Worm (Caenorhabditis elegans): ENCODE results near the gene ZK370.4.

ZK370.4 gene

DNA sequence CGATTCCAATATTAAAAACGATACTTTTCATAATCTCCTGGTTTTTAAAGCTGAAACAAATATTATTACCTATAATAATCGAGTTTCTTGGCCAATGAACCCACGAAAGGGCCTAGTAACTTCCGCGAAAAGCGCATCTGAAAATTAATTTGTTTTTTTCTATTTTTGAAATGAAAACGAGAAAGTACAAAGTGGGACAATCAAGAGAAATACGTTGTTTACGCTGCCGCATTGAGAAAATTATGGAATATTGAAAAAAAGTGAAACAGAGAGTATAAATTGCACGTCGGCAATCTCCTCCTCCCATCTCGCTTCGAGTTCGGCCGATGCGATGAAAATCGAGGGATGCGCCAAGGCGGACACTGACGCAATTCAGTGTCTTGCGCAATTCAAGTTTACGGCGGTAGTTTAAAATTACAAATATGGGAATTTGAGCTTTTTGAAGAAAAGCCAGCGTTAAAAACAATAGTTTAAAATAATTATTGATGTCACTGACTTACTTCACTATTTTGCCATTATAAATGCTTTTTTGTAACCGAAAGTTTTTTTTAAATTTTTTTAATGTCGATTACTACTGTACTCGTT is 10.2 kb upstream of the ZK370.4 start, which contains the start of gene pdhk-2 (continued):
- TF ChIP-seq ama-1 (optimal IDR thresholded peaks at IDR 0.05) (no peak), hlh-6 (tag; optimal IDR thresholded peaks at IDR 0.05) (no peak), T23F11.4 (GFP tag; optimal IDR thresholded peaks at IDR 0.05) (peak; percentile 40), ets-4 (tag; optimal IDR thresholded peaks at IDR 0.05) (peak; percentile 64), hlh-15 (tag; optimal IDR thresholded peaks at IDR 0.05) (peak; percentile 43), rnt-1 (tag; optimal IDR thresholded peaks at IDR 0.05) (peak; percentile 66), ttx-3 (tag; optimal IDR thresholded peaks at IDR 0.05) (peak; percentile 48), ref-2 (tag; optimal IDR thresholded peaks at IDR 0.05) (peak; percentile 46), elt-2 (tag; optimal IDR thresholded peaks at IDR 0.05) (peak; percentile 71), ceh-45 (GFP tag; IDR thresholded peaks at IDR 0.05) (0 out of 2 replicates have a peak, but pooled peaks have one; percentile 53), ceh-31 (tag; optimal IDR thresholded peaks at IDR 0.05) (peak; percentile 82), ztf-16 (tag; optimal IDR thresholded peaks at IDR 0.05) (peak; percentile 71), fkh-6 (tag; optimal IDR thresholded peaks at IDR 0.05) (peak; percentile 64), nhr-11 (tag; optimal IDR thresholded peaks at IDR 0.05) (no peak), pha-4 (tag; optimal IDR thresholded peaks at IDR 0.05) (no peak), ceh-14 (tag; optimal IDR thresholded peaks at IDR 0.05) (peak; percentile 85), ceh-6 (GFP tag; optimal IDR thresholded peaks at IDR 0.05) (peak; percentile 73), hlh-8 (tag; optimal IDR thresholded peaks at IDR 0.05) (peak; percentile 38), nfya-1 (tag; optimal IDR thresholded peaks at IDR 0.05) (peak; percentile 89), unc-55 (GFP tag; optimal IDR thresholded peaks at IDR 0.05) (peak; percentile 68), sdc-2 (tag; optimal IDR thresholded peaks at IDR 0.05) (peak; percentile 45), odd-2 (tag; optimal IDR thresholded peaks at IDR 0.05) (no peak), K02D7.2 (tag; optimal IDR thresholded peaks at IDR 0.05) (peak; percentile 1), unc-3 (GFP tag; conservative IDR thresholded peaks at IDR 0.05) (peak; percentile 45; the same call in 1 of the 2 replicates), unc-3 (tag; optimal IDR thresholded peaks at IDR 0.05) (peak; percentile 40), pat-9 (tag; optimal IDR thresholded peaks at IDR 0.05) (peak; percentile 38), tbx-2 (tag; optimal IDR thresholded peaks at IDR 0.05) (peak; percentile 83), npax-4 (tag; optimal IDR thresholded peaks at IDR 0.05) (no peak), che-1 (tag; optimal IDR thresholded peaks at IDR 0.05) (peak; percentile 52), pha-2 (tag; optimal IDR thresholded peaks at IDR 0.05) (peak; percentile 64), Y22D7AL.16 (tag; optimal IDR thresholded peaks at IDR 0.05) (peak; percentile 6), ceh-18 (tag; optimal IDR thresholded peaks at IDR 0.05) (peak; percentile 82), mec-3 (tag; optimal IDR thresholded peaks at IDR 0.05; ENCODE audit: borderline replicate concordance) (no peak), eyg-1 (tag; optimal IDR thresholded peaks at IDR 0.05) (peak; percentile 12), ceh-48 (tag; optimal IDR thresholded peaks at IDR 0.05) (peak; percentile 55), syd-9 (tag; optimal IDR thresholded peaks at IDR 0.05) (peak; percentile 5), F13H6.1 (tag; optimal IDR thresholded peaks at IDR 0.05) (peak; percentile 73), C08G9.2 (tag; optimal IDR thresholded peaks at IDR 0.05) (peak; percentile 45), unc-42 (tag; optimal IDR thresholded peaks at IDR 0.05) (peak; percentile 90), ceh-24 (tag; optimal IDR thresholded peaks at IDR 0.05) (no peak), unc-86 (tag; optimal IDR thresholded peaks at IDR 0.05) (peak; percentile 64), pqm-1 (tag; optimal IDR thresholded peaks at IDR 0.05) (peak; percentile 53), pag-3 (tag; optimal IDR thresholded peaks at IDR 0.05; ENCODE audit: borderline replicate concordance) (no peak), ceh-19 (GFP tag; optimal IDR thresholded peaks at IDR 0.05) (peak; percentile 70), dmd-4 (tag; optimal IDR thresholded peaks at IDR 0.05; ENCODE audit: borderline replicate concordance) (peak; percentile 24), madf-2 (tag; optimal IDR thresholded peaks at IDR 0.05) (peak; percentile 39), hlh-13 (GFP tag; optimal IDR thresholded peaks at IDR 0.05) (peak; percentile 27)

Measured in whole organism, late embryonic.